Worm (Caenorhabditis elegans) whole organism, young adult: ENCODE data around the gene F57G12.2.

Experiments
- B0019.2 ChIP-seq: fragments of 200-800 bp; sonication (Bioruptor generic); conservative IDR thresholded peaks from 2 replicates; pipeline ENCODE4 v1.3.6; 2022; ENCODE audit warnings: missing genetic modification reagents, missing genetic modification characterization, missing compliant biosample characterization
- B0336.3 ChIP-seq: fragments of 200-800 bp; sonication (Bioruptor generic); IDR thresholded peaks from 2 replicates; pipeline ENCODE4 v1.3.6; 2022; ENCODE audit warnings: missing genetic modification characterization, missing compliant biosample characterization
- C06A6.2 ChIP-seq: fragments of 200-800 bp; sonication (Bioruptor generic); conservative IDR thresholded peaks from 2 replicates; pipeline ENCODE4 v1.3.6; 2022; ENCODE audit warnings: missing genetic modification characterization, missing compliant biosample characterization
- C17E4.6 ChIP-seq: fragments of 200-800 bp; sonication (Bioruptor generic); IDR thresholded peaks from 2 replicates; pipeline ENCODE4 v1.3.6; 2022; ENCODE audit warnings: missing genetic modification reagents, missing genetic modification characterization, missing compliant biosample characterization
- D2030.7 ChIP-seq: fragments of 200-800 bp; sonication (Bioruptor generic); IDR thresholded peaks from 2 replicates; pipeline ENCODE4 v1.3.6; 2022; ENCODE audit warnings: missing genetic modification reagents, missing genetic modification characterization, missing compliant biosample characterization
- F10E7.11 ChIP-seq: sonication (generic microtip); optimal IDR thresholded peaks from 2 replicates; lab custom pipeline; 2017; ENCODE audit warnings: mild to moderate bottlenecking, missing genetic modification characterization, moderate library complexity, missing compliant biosample characterization
- F49E8.2 ChIP-seq: sonication (generic microtip); optimal IDR thresholded peaks from 3 replicates; lab custom pipeline; 2017; ENCODE audit warnings: missing genetic modification characterization, mild to moderate bottlenecking, missing compliant biosample characterization, antibody characterized with exemption, moderate library complexity; ENCODE audit not compliant: insufficient read depth
- F57C9.4 ChIP-seq: sonication (generic microtip); optimal IDR thresholded peaks from 2 replicates; lab custom pipeline; 2017; ENCODE audit warnings: mild to moderate bottlenecking, missing genetic modification characterization, missing compliant biosample characterization
- K12H6.12 ChIP-seq: fragments of 200-800 bp; sonication (Bioruptor generic); optimal IDR thresholded peaks from 2 replicates; lab custom pipeline; 2018; ENCODE audit warnings: mild to moderate bottlenecking, missing genetic modification characterization, missing compliant biosample characterization
- T07F8.4 ChIP-seq: sonication (generic microtip); optimal IDR thresholded peaks from 2 replicates; lab custom pipeline; 2016; ENCODE audit warnings: mild to moderate bottlenecking, missing genetic modification characterization, moderate library complexity, missing compliant biosample characterization
- Y79H2A.3 ChIP-seq: fragments of 200-800 bp; sonication (Bioruptor generic); conservative IDR thresholded peaks from 2 replicates; pipeline ENCODE4 v1.3.6; 2022; ENCODE audit warnings: missing genetic modification reagents, missing genetic modification characterization, missing compliant biosample characterization
- aptf-2 ChIP-seq: fragments of 200-800 bp; sonication (Bioruptor generic); conservative IDR thresholded peaks from 2 replicates; pipeline ENCODE4 v1.3.6; 2022; ENCODE audit warnings: missing genetic modification reagents, missing genetic modification characterization, missing compliant biosample characterization
- atf-7 ChIP-seq: sonication (generic microtip); optimal IDR thresholded peaks from 2 replicates; lab custom pipeline; 2017; ENCODE audit warnings: mild to moderate bottlenecking, missing genetic modification characterization, missing compliant biosample characterization
- attf-5 ChIP-seq: fragments of 200-800 bp; sonication (Bioruptor generic); optimal IDR thresholded peaks from 2 replicates; lab custom pipeline; 2018; ENCODE audit warnings: mild to moderate bottlenecking, missing genetic modification characterization, missing compliant biosample characterization
- bed-1 ChIP-seq: fragments of 200-800 bp; sonication (Bioruptor generic); IDR thresholded peaks from 2 replicates; pipeline ENCODE4 v1.3.6; 2022; ENCODE audit warnings: missing genetic modification reagents, missing genetic modification characterization, missing compliant biosample characterization
- cebp-2 ChIP-seq: fragments of 200-800 bp; sonication (Bioruptor generic); IDR thresholded peaks from 2 replicates; pipeline ENCODE4 v1.3.6; 2022; ENCODE audit warnings: missing genetic modification characterization, missing compliant biosample characterization
- ceh-100 ChIP-seq: fragments of 200-800 bp; sonication (Bioruptor generic); IDR thresholded peaks from 2 replicates; pipeline ENCODE4 v1.3.6; 2022; ENCODE audit warnings: missing genetic modification reagents, missing genetic modification characterization, missing compliant biosample characterization
- ceh-27 ChIP-seq: fragments of 200-800 bp; sonication (Bioruptor generic); optimal IDR thresholded peaks from 2 replicates; lab custom pipeline; 2018; ENCODE audit warnings: mild to moderate bottlenecking, missing genetic modification characterization, moderate library complexity, missing compliant biosample characterization
- ceh-40 ChIP-seq: fragments of 200-800 bp; sonication (Bioruptor generic); IDR thresholded peaks from 2 replicates; pipeline ENCODE4 v1.3.6; 2022; ENCODE audit warnings: missing genetic modification characterization, missing compliant biosample characterization
- ceh-91 ChIP-seq: fragments of 200-800 bp; sonication (Bioruptor generic); IDR thresholded peaks from 2 replicates; pipeline ENCODE4 v1.3.6; 2022; ENCODE audit warnings: missing genetic modification reagents, missing genetic modification characterization, missing compliant biosample characterization
- die-1 ChIP-seq: sonication (generic microtip); optimal IDR thresholded peaks from 2 replicates; lab custom pipeline; 2016; ENCODE audit warnings: missing genotype, mild to moderate bottlenecking, missing genetic modification characterization, missing compliant biosample characterization
- hlh-26 ChIP-seq: fragments of 200-800 bp; sonication (Bioruptor generic); conservative IDR thresholded peaks from 2 replicates; pipeline ENCODE4 v1.3.6; 2022; ENCODE audit warnings: missing genetic modification reagents, missing genetic modification characterization, missing compliant biosample characterization
- hmg-1.2 ChIP-seq: fragments of 200-800 bp; sonication (Bioruptor generic); IDR thresholded peaks from 2 replicates; pipeline ENCODE4 v1.3.6; 2022; ENCODE audit warnings: missing genetic modification reagents, missing genetic modification characterization, missing compliant biosample characterization
- let-526 ChIP-seq: fragments of 200-800 bp; sonication (Bioruptor generic); IDR thresholded peaks from 2 replicates; pipeline ENCODE4 v1.3.6; 2022; ENCODE audit warnings: missing genetic modification reagents, missing genetic modification characterization, missing compliant biosample characterization
- let-607 ChIP-seq, 2 experiments: fragments of 200-800 bp in 1 of 2; sonication (Bioruptor generic) in 1 of 2; sonication (generic microtip) in 1 of 2; optimal IDR thresholded peaks; 2 replicates each; lab custom pipeline; 2016 to 2018; ENCODE audit warnings: mild to moderate bottlenecking in 2 of 2, missing compliant biosample characterization in 2 of 2, missing genetic modification characterization in 2 of 2, moderate library complexity in 2 of 2, missing genotype in 1 of 2
- lin-26 ChIP-seq: fragments of 200-800 bp; sonication (Bioruptor generic); IDR thresholded peaks from 2 replicates; pipeline ENCODE4 v1.3.6; 2022; ENCODE audit warnings: missing genetic modification reagents, missing genetic modification characterization, missing compliant biosample characterization
- lin-35 ChIP-seq, 3 experiments: fragments of 150-350 bp in 2 of 3; sonication (generic microtip) in 1 of 3; optimal IDR thresholded peaks; 2 replicates each; lab custom pipeline; 2014 to 2018; ENCODE audit warnings: missing biosample characterization in 3 of 3, missing genetic modification characterization in 3 of 3, missing genetic modification reagents in 3 of 3
- lin-40 ChIP-seq: sonication (generic microtip); optimal IDR thresholded peaks from 2 replicates; lab custom pipeline; 2016; ENCODE audit warnings: missing genetic modification characterization, mild to moderate bottlenecking, missing compliant biosample characterization, missing genotype, missing genetic modification reagents
- lir-1 ChIP-seq: fragments of 200-800 bp; sonication (Bioruptor generic); conservative IDR thresholded peaks from 2 replicates; pipeline ENCODE4 v1.3.6; 2022; ENCODE audit warnings: missing genetic modification reagents, missing genetic modification characterization, missing compliant biosample characterization
- lsl-1 ChIP-seq: fragments of 200-800 bp; sonication (Bioruptor generic); optimal IDR thresholded peaks from 2 replicates; lab custom pipeline; 2018; ENCODE audit warnings: mild to moderate bottlenecking, missing genetic modification characterization, moderate library complexity, missing compliant biosample characterization
- lsy-27 ChIP-seq: sonication (generic microtip); optimal IDR thresholded peaks from 2 replicates; lab custom pipeline; 2017; ENCODE audit warnings: missing genetic modification characterization, mild to moderate bottlenecking, missing compliant biosample characterization, antibody characterized with exemption, missing genotype, borderline replicate concordance; ENCODE audit not compliant: insufficient read depth
- mxl-1 ChIP-seq: sonication (generic microtip); optimal IDR thresholded peaks from 2 replicates; lab custom pipeline; 2016; ENCODE audit warnings: missing genetic modification characterization, missing compliant biosample characterization
- nfya-1 ChIP-seq: sonication (generic microtip); optimal IDR thresholded peaks from 2 replicates; lab custom pipeline; 2017; ENCODE audit warnings: antibody characterized with exemption, missing compliant biosample characterization, missing genetic modification characterization, borderline replicate concordance; ENCODE audit not compliant: insufficient read depth
- nfya-2 ChIP-seq: fragments of 200-800 bp; sonication (Bioruptor generic); IDR thresholded peaks from 2 replicates; pipeline ENCODE4 v1.3.6; 2022; ENCODE audit warnings: missing genetic modification reagents, missing genetic modification characterization, missing compliant biosample characterization
- nhr-80 ChIP-seq: sonication (generic microtip); optimal IDR thresholded peaks from 2 replicates; lab custom pipeline; 2016; ENCODE audit warnings: missing genetic modification characterization, missing compliant biosample characterization
- nhr-90 ChIP-seq: sonication (generic microtip); optimal IDR thresholded peaks from 2 replicates; lab custom pipeline; 2016; ENCODE audit warnings: missing genotype, mild to moderate bottlenecking, missing genetic modification characterization, missing compliant biosample characterization
- somi-1 ChIP-seq: fragments of 200-800 bp; sonication (Bioruptor generic); optimal IDR thresholded peaks from 2 replicates; lab custom pipeline; 2018; ENCODE audit warnings: mild to moderate bottlenecking, missing genetic modification characterization, missing compliant biosample characterization
- ztf-22 ChIP-seq: fragments of 200-800 bp; sonication (Bioruptor generic); optimal IDR thresholded peaks from 2 replicates; lab custom pipeline; 2018; ENCODE audit warnings: mild to moderate bottlenecking, missing genetic modification characterization, moderate library complexity, missing compliant biosample characterization
- ztf-6 ChIP-seq: fragments of 200-800 bp; sonication (Bioruptor generic); IDR thresholded peaks from 2 replicates; pipeline ENCODE4 v1.3.6; 2022; ENCODE audit warnings: missing genetic modification reagents, missing genetic modification characterization, missing compliant biosample characterization

F57G12.2 gene

DNA sequence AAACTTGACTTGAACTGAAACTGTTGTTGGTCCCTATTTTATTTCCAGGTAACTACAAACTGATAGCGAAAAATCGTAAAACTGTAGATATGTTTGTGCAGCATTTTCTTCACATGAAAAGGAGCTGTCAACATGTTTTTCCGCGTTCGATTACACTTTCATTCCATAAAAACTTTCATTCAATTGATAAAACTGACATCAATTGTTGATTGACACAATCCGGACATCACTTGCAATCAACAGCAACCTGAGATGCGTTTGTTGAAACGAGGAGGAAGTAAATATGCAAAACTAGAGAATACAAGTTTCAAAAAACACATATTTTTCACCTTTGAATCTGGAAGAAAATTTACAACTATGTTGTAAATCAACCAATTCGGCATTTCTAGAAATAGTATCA lies 37.5 kb upstream of the F57G12.2 start (continued):
- no peak for TF ChIP-seq lsy-27 (tag; lab: Kevin White, UChicago)
- peak; percentile 9 for TF ChIP-seq atf-7 (tag; lab: Kevin White, UChicago)
- no peak for TF ChIP-seq lin-35 (GFP tag; optimal IDR thresholded peaks at IDR 0.05; lab: Kevin White, UChicago)
- TF ChIP-seq Y79H2A.3 (GFP tag; lab: Robert Waterston, UW) = no peak
- no peak for TF ChIP-seq ztf-22 (GFP tag; lab: Kevin White, UChicago)
- TF ChIP-seq ceh-100 (GFP tag; lab: Robert Waterston, UW) = no peak
- TF ChIP-seq lin-40 (tag; lab: Kevin White, UChicago) = peak; percentile 15
- TF ChIP-seq ztf-6 (GFP tag; lab: Robert Waterston, UW) = no peak
- no peak for TF ChIP-seq attf-5 (GFP tag; lab: Kevin White, UChicago)
- TF ChIP-seq F49E8.2 (tag; lab: Kevin White, UChicago) = no peak
- TF ChIP-seq D2030.7 (GFP tag; lab: Robert Waterston, UW) = no peak
- no peak for TF ChIP-seq hlh-26 (GFP tag; lab: Robert Waterston, UW)
- no peak for TF ChIP-seq cebp-2 (GFP tag; lab: Robert Waterston, UW)
- TF ChIP-seq, all 124 proteins: peak for 6

DNA sequence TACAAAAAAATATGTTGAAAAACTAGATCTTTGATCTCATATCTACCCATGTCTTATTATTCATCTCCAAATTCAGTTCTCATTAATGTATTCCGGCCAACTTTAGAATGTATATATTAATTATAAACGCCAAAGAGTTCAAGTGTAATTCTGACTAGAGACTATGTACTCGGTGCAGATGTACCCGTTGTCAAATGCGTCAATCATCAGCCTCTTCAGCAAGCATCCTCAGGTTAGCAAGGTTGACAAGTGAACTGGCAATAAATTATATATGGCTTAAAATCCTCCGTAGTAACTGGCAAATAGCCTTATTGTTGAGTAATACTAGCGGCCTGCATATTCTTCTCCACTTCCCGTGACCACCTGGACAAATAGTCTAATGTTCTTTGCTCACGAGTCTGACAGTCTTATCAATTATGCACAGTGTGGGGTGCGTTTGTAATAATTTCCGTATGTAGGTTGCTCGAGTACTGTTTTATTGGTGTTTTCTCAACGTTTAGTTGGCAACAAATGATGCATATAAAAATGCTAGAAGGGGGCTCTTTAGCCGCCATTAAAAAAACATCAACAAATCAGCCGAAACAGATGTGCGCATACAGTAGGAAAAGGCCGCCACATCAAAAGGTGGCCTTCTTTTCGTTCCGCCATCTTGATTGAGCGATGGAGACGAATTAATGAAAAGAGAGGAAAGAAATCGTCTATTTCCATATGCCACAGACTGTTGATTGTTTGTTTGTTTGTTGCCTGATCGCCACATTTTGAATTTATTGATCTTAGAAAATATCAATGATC lies 28.6 kb upstream of the F57G12.2 start:
- TF ChIP-seq T07F8.4 (no peak), nhr-80 (peak; percentile 41), C17E4.6 (GFP tag; lab: Robert Waterston, UW) (no peak)

DNA sequence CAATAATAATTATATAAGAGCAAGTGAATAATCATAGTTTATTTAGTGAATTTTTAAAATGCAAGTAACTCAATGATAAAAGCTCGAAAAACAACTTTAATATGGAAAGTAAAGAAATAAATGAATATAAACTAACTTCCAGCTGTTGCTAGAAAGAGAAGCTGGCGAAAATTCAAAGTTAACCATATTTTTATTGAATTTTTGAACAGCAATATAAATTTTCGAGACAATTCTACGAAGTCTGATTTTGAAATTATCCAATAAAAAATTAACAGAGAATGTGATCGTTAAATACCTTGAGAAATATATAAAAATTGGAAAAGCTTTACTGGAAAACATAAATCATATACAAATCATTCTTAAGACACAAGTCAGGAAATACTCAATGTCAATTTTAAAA lies 26.7 kb upstream of the F57G12.2 start:
- TF ChIP-seq lin-40 (tag; lab: Kevin White, UChicago) (no peak), lsl-1 (GFP tag; lab: Kevin White, UChicago) (no peak), mxl-1 (tag; lab: Kevin White, UChicago) (no peak), K12H6.12 (tag; lab: Kevin White, UChicago) (no peak), lsy-27 (tag; lab: Kevin White, UChicago) (no peak), C06A6.2 (GFP tag; lab: Robert Waterston, UW) (no peak), F57C9.4 (tag; lab: Kevin White, UChicago) (no peak), ceh-100 (GFP tag; lab: Robert Waterston, UW) (no peak), lin-26 (GFP tag; lab: Robert Waterston, UW) (no peak)

DNA sequence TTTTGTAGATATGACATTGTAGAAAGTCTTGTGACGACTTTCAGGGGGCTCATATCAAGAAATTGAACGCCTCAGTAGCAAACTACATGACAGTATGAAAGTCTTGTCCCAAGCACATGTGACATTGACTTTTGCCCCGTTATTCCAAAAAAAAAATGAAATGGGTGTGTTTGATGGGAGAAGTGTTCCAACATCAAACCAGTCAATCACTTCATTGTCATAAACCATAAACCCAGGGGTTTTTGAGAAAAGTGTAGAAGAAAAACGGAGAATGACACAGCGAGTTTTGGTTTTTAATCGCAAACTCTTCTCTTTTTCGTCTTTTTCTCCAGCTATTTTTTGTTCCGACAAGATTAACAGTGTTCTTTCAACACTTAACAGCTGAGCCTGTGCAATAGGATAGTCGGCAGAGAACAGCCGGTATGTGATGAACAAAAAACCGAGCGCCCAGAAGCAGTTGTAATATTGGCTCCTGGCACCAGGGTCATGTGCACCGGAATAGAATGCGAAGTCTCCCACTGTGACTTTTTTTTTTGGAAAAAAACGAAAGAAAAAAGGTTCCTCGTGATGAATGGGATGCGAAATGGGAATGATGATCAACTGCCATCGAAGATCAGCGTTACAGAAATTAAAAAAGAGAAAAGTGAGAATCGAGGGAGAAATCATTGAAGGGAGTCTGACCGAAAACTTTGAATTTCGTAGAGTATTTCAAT lies 26.2 kb upstream of the F57G12.2 start:
- TF ChIP-seq ceh-40 (GFP tag; lab: Robert Waterston, UW) (no peak), ceh-27 (GFP tag; lab: Kevin White, UChicago) (no peak), bed-1 (GFP tag; lab: Robert Waterston, UW) (no peak), nfya-2 (GFP tag; lab: Robert Waterston, UW) (no peak), lir-1 (GFP tag; lab: Robert Waterston, UW) (no peak), nfya-1 (tag; lab: Kevin White, UChicago) (no peak), T07F8.4 (no peak), B0336.3 (GFP tag; lab: Robert Waterston, UW) (no peak), B0019.2 (GFP tag; lab: Robert Waterston, UW) (no peak), die-1 (tag; lab: Kevin White, UChicago) (no peak), aptf-2 (GFP tag; lab: Robert Waterston, UW) (no peak), lin-26 (GFP tag; lab: Robert Waterston, UW) (peak; percentile 38; the same call in 1 of the 2 replicates), let-526 (GFP tag; lab: Robert Waterston, UW) (no peak), hmg-1.2 (GFP tag; lab: Robert Waterston, UW) (0 out of 2 replicates have a peak, but pooled peaks have one; percentile 6), K12H6.12 (tag; lab: Kevin White, UChicago) (peak; percentile 53), nhr-90 (tag; lab: Kevin White, UChicago) (no peak), C17E4.6 (GFP tag; lab: Robert Waterston, UW) (no peak), ceh-91 (GFP tag; lab: Robert Waterston, UW) (no peak), lsl-1 (GFP tag; lab: Kevin White, UChicago) (no peak), nhr-80 (peak; percentile 80), somi-1 (GFP tag; lab: Kevin White, UChicago) (peak; percentile 21), F10E7.11 (tag; lab: Kevin White, UChicago) (no peak), let-607 (tag; optimal IDR thresholded peaks at IDR 0.05; lab: Kevin White, UChicago) (no peak)
